Fruit fly (Drosophila melanogaster) whole organism, embryonic: ENCODE results near the gene CG6791.
A peak's percentile ranks its signal among the peaks of the same experiment; 100 is the strongest.

Source experiments
- Abd-B ChIP-seq: fragments of 200-800 bp; sonication (Bioruptor generic); optimal IDR thresholded peaks from 2 replicates; lab custom pipeline; 2018; ENCODE audit warnings: missing biosample characterization, mild to moderate bottlenecking, missing genetic modification characterization, moderate library complexity
- Adf1 ChIP-seq: fragments of 200-800 bp; sonication (Bioruptor generic); IDR thresholded peaks from 2 replicates; pipeline ENCODE4 v1.3.6; 2022; ENCODE audit warnings: missing biosample characterization, missing genetic modification characterization
- Atf-2 ChIP-seq: fragments of 200-800 bp; sonication (Bioruptor generic); optimal IDR thresholded peaks from 2 replicates; lab custom pipeline; 2016; ENCODE audit warnings: missing biosample characterization, missing genetic modification characterization
- CG10654 ChIP-seq: fragments of 200-800 bp; sonication (Bioruptor generic); optimal IDR thresholded peaks from 2 replicates; lab custom pipeline; 2016; ENCODE audit warnings: missing biosample characterization, missing genetic modification characterization
- CG10979 ChIP-seq: fragments of 200-800 bp; sonication (Bioruptor generic); optimal IDR thresholded peaks from 2 replicates; lab custom pipeline; 2018; ENCODE audit warnings: missing biosample characterization, mild to moderate bottlenecking, missing genetic modification characterization, moderate library complexity
- CG12219 ChIP-seq: fragments of 200-800 bp; sonication (Bioruptor generic); optimal IDR thresholded peaks from 3 replicates; lab custom pipeline; 2018; ENCODE audit warnings: missing biosample characterization, mild to moderate bottlenecking, missing genetic modification characterization
- CG12942 ChIP-seq: fragments of 200-800 bp; sonication (Bioruptor generic); optimal IDR thresholded peaks from 3 replicates; lab custom pipeline; 2016; ENCODE audit warnings: missing biosample characterization, missing genetic modification characterization
- CG14667 ChIP-seq: fragments of 200-800 bp; sonication (Bioruptor generic); IDR thresholded peaks from 2 replicates; pipeline ENCODE4 v1.3.6; 2022; ENCODE audit warnings: missing biosample characterization, missing genetic modification characterization
- CG18476 ChIP-seq: fragments of 200-800 bp; sonication (Bioruptor generic); optimal IDR thresholded peaks from 2 replicates; lab custom pipeline; 2016; ENCODE audit warnings: missing biosample characterization, mild to moderate bottlenecking, missing genetic modification characterization
- CG2875 ChIP-seq: fragments of 200-800 bp; sonication (Bioruptor generic); optimal IDR thresholded peaks from 2 replicates; lab custom pipeline; 2017; ENCODE audit warnings: missing biosample characterization, mild to moderate bottlenecking, missing genetic modification characterization, missing genetic modification reagents
- CG3726 ChIP-seq: fragments of 200-800 bp; sonication (Bioruptor generic); IDR thresholded peaks from 3 replicates; pipeline ENCODE4, ENCODE4 v1.3.6; 2022; ENCODE audit warnings: missing biosample characterization, missing genetic modification characterization
- CG4360 ChIP-seq: fragments of 200-800 bp; sonication (Bioruptor generic); IDR thresholded peaks from 2 replicates; pipeline ENCODE4 v1.3.6; 2022; ENCODE audit warnings: missing biosample characterization, missing genetic modification characterization
- CG5180 ChIP-seq: fragments of 200-800 bp; sonication (Bioruptor generic); optimal IDR thresholded peaks from 3 replicates; lab custom pipeline; 2017; ENCODE audit warnings: missing biosample characterization, missing genetic modification characterization, mild to moderate bottlenecking, moderate library complexity, missing genetic modification reagents
- CG6683 ChIP-seq: fragments of 200-800 bp; sonication (Bioruptor generic); optimal IDR thresholded peaks from 2 replicates; lab custom pipeline; 2017; ENCODE audit warnings: missing biosample characterization, mild to moderate bottlenecking, missing genetic modification characterization, missing genetic modification reagents
- CG6813 ChIP-seq: fragments of 200-800 bp; sonication (Bioruptor generic); optimal IDR thresholded peaks from 2 replicates; lab custom pipeline; 2017; ENCODE audit warnings: missing biosample characterization, missing genetic modification characterization, mild to moderate bottlenecking, moderate library complexity, missing genetic modification reagents
- CG7357 ChIP-seq: fragments of 200-800 bp; sonication (Bioruptor generic); IDR thresholded peaks from 3 replicates; pipeline ENCODE4 v1.3.6; 2022; ENCODE audit warnings: missing biosample characterization, missing genetic modification characterization
- CG9932 ChIP-seq: fragments of 200-800 bp; sonication (Bioruptor generic); IDR thresholded peaks from 2 replicates; pipeline ENCODE4 v1.3.6; 2022; ENCODE audit warnings: missing biosample characterization, missing genetic modification characterization
- CHES-1-like ChIP-seq: fragments of 200-800 bp; sonication (Bioruptor generic); optimal IDR thresholded peaks from 2 replicates; lab custom pipeline; 2016; ENCODE audit warnings: missing biosample characterization, missing genetic modification characterization
- Chrac-16 ChIP-seq: fragments of 200-800 bp; sonication (Bioruptor generic); optimal IDR thresholded peaks from 3 replicates; lab custom pipeline; 2016; ENCODE audit warnings: missing biosample characterization, missing genetic modification characterization
- D ChIP-seq, 2 experiments: fragments of 200-800 bp in 1 of 2; fragments of >200 bp in 1 of 2; sonication (Bioruptor generic) in 1 of 2; optimal IDR thresholded peaks; 2 replicates in 1 of 2; 3 replicates in 1 of 2; lab custom pipeline; 2017; ENCODE audit warnings: mild to moderate bottlenecking in 1 of 2, missing biosample characterization in 1 of 2, missing genetic modification characterization in 1 of 2, missing genetic modification reagents in 1 of 2
- Drgx ChIP-seq: fragments of 200-800 bp; sonication (Bioruptor generic); IDR thresholded peaks from 2 replicates; pipeline ENCODE4 v1.3.6; 2022; ENCODE audit warnings: missing biosample characterization, missing genetic modification characterization
- Eip74EF ChIP-seq, 2 experiments: fragments of 200-800 bp in 1 of 2; fragments of >200 bp in 1 of 2; sonication (Bioruptor generic) in 1 of 2; optimal IDR thresholded peaks; 2 replicates each; lab custom pipeline; 2017 to 2019; ENCODE audit warnings: missing biosample characterization in 2 of 2, missing genetic modification characterization in 2 of 2, mild to moderate bottlenecking in 1 of 2, moderate library complexity in 1 of 2
- HHEX ChIP-seq: fragments of 200-800 bp; sonication (Bioruptor generic); optimal IDR thresholded peaks from 3 replicates; lab custom pipeline; 2017; ENCODE audit warnings: missing biosample characterization, mild to moderate bottlenecking, missing genetic modification characterization, missing genetic modification reagents
- Hmx ChIP-seq: fragments of 200-800 bp; sonication (Bioruptor generic); optimal IDR thresholded peaks from 2 replicates; lab custom pipeline; 2016; ENCODE audit warnings: missing biosample characterization, missing genetic modification characterization
- Optix ChIP-seq: fragments of 200-800 bp; sonication (Bioruptor generic); IDR thresholded peaks from 3 replicates; pipeline ENCODE4 v1.3.6; 2022; ENCODE audit warnings: missing biosample characterization, missing genetic modification characterization
- Ptx1 ChIP-seq: fragments of 200-800 bp; sonication (Bioruptor generic); IDR thresholded peaks from 2 replicates; pipeline ENCODE4 v1.3.6; 2022; ENCODE audit warnings: missing biosample characterization, missing genetic modification characterization
- Ssrp ChIP-seq: fragments of 200-800 bp; sonication (Bioruptor generic); optimal IDR thresholded peaks from 2 replicates; lab custom pipeline; 2018; ENCODE audit warnings: missing biosample characterization, mild to moderate bottlenecking, missing genetic modification characterization, moderate library complexity
- Stat92E ChIP-seq, 3 experiments: fragments of >200 bp in 2 of 3; fragments of 200-800 bp in 1 of 3; sonication (Bioruptor generic) in 1 of 3; optimal IDR thresholded peaks; 2 replicates each; lab custom pipeline; 2017 to 2019; ENCODE audit warnings: missing biosample characterization in 3 of 3, missing genetic modification characterization in 3 of 3, mild to moderate bottlenecking in 1 of 3, moderate library complexity in 1 of 3
- Vsx1 ChIP-seq: fragments of 200-800 bp; sonication (Bioruptor generic); optimal IDR thresholded peaks from 2 replicates; lab custom pipeline; 2017; ENCODE audit warnings: missing biosample characterization, mild to moderate bottlenecking, missing genetic modification characterization, missing genetic modification reagents
- abd-A ChIP-seq: fragments of 200-800 bp; sonication (Bioruptor generic); optimal IDR thresholded peaks from 3 replicates; lab custom pipeline; 2019; ENCODE audit warnings: missing biosample characterization, mild to moderate bottlenecking, missing genetic modification characterization, moderate library complexity
- ase ChIP-seq: fragments of 200-800 bp; sonication (Bioruptor generic); IDR thresholded peaks from 3 replicates; pipeline ENCODE4 v1.3.6; 2022; ENCODE audit warnings: missing biosample characterization, missing genetic modification characterization
- corto ChIP-seq: fragments of 200-800 bp; sonication (Bioruptor generic); optimal IDR thresholded peaks from 2 replicates; lab custom pipeline; 2016; ENCODE audit warnings: missing biosample characterization, mild to moderate bottlenecking, missing genetic modification characterization, moderate library complexity
- crol ChIP-seq: fragments of 200-800 bp; sonication (Bioruptor generic); IDR thresholded peaks from 2 replicates; pipeline ENCODE4 v1.3.6; 2022; ENCODE audit warnings: missing biosample characterization, missing genetic modification characterization
- crp ChIP-seq, 2 experiments: fragments of 200-800 bp; sonication (Bioruptor generic); optimal IDR thresholded peaks; 2 replicates in 1 of 2; 3 replicates in 1 of 2; lab custom pipeline; 2017; ENCODE audit warnings: missing biosample characterization in 2 of 2, missing genetic modification characterization in 2 of 2, mild to moderate bottlenecking in 1 of 2, moderate library complexity in 1 of 2
- exex ChIP-seq: fragments of 200-800 bp; sonication (Bioruptor generic); optimal IDR thresholded peaks from 4 replicates; lab custom pipeline; 2018; ENCODE audit warnings: missing biosample characterization, mild to moderate bottlenecking, missing genetic modification characterization, moderate library complexity
- fd102C ChIP-seq: fragments of 200-800 bp; sonication (Bioruptor generic); optimal IDR thresholded peaks from 2 replicates; lab custom pipeline; 2018; ENCODE audit warnings: missing biosample characterization, mild to moderate bottlenecking, missing genetic modification characterization, moderate library complexity
- grn ChIP-seq: fragments of 200-800 bp; sonication (Bioruptor generic); optimal IDR thresholded peaks from 3 replicates; lab custom pipeline; 2017; ENCODE audit warnings: missing biosample characterization, missing genetic modification characterization
- her ChIP-seq: fragments of 200-800 bp; sonication (Bioruptor generic); optimal IDR thresholded peaks from 2 replicates; lab custom pipeline; 2016; ENCODE audit warnings: missing biosample characterization, missing genetic modification characterization
- nmo ChIP-seq: fragments of 200-800 bp; sonication (Bioruptor generic); optimal IDR thresholded peaks from 2 replicates; lab custom pipeline; 2018; ENCODE audit warnings: missing biosample characterization, mild to moderate bottlenecking, missing genetic modification characterization, moderate library complexity
- p53 ChIP-seq: fragments of 200-800 bp; sonication (Bioruptor generic); optimal IDR thresholded peaks from 2 replicates; lab custom pipeline; 2016; ENCODE audit warnings: missing biosample characterization, missing genetic modification characterization
- prd ChIP-seq, 3 experiments: fragments of >200 bp in 2 of 3; fragments of 200-800 bp in 1 of 3; sonication (Bioruptor generic) in 1 of 3; optimal IDR thresholded peaks in 2 of 3; IDR thresholded peaks in 1 of 3; 2 replicates in 2 of 3; 3 replicates in 1 of 3; pipeline versions ENCODE4 v1.3.6 to Lab custom; 2017 to 2022; ENCODE audit warnings: missing biosample characterization in 1 of 3, missing genetic modification characterization in 1 of 3
- sd ChIP-seq: fragments of 200-800 bp; sonication (Bioruptor generic); optimal IDR thresholded peaks from 3 replicates; lab custom pipeline; 2018; ENCODE audit warnings: missing biosample characterization, mild to moderate bottlenecking, missing genetic modification characterization, moderate library complexity
- sens ChIP-seq: fragments of 200-800 bp; sonication (Bioruptor generic); peaks from one replicate; lab custom pipeline; 2016; ENCODE audit warnings: missing biosample characterization, missing genetic modification characterization
- seq ChIP-seq: fragments of 200-800 bp; sonication (Bioruptor generic); IDR thresholded peaks from 2 replicates; pipeline ENCODE4 v1.3.6; 2022; ENCODE audit warnings: missing biosample characterization, missing genetic modification characterization
- trem ChIP-seq: fragments of 200-800 bp; optimal IDR thresholded peaks from 3 replicates; lab custom pipeline; 2019; ENCODE audit warnings: missing biosample characterization, mild to moderate bottlenecking, missing genetic modification characterization, moderate library complexity

CG6791 gene

dm6 chr3R:11614107-11614506, 24.2 kb upstream of the CG6791 start:
- TF ChIP-seq sd (tag; lab: Kevin White, UChicago) (no peak), CHES-1-like (no peak), ase (GFP tag; lab: Robert Waterston, UW) (0 out of 3 replicates have a peak, but pooled peaks have one; percentile 6), crp (GFP tag; optimal IDR thresholded peaks at IDR 0.05; lab: Kevin White, UChicago) (no peak), CG10979 (tag; lab: Kevin White, UChicago) (no peak), CG14667 (GFP tag; lab: Robert Waterston, UW) (no peak), her (GFP tag; lab: Kevin White, UChicago) (no peak), crol (GFP tag; lab: Robert Waterston, UW) (0 out of 2 replicates have a peak, but pooled peaks have one; percentile 15), sens (GFP tag; lab: Kevin White, UChicago) (peak; percentile 25)

dm6 chr3R:11613252-11614036, 23.5 kb upstream of the CG6791 start:
- no peak for TF ChIP-seq CG6683
- peak in 1 of 3 experiments; percentile 44 for TF ChIP-seq Stat92E (GFP tag; optimal IDR thresholded peaks at IDR 0.05; lab: Kevin White, UChicago)
- TF ChIP-seq Atf-2 (GFP tag; lab: Kevin White, UChicago), result peak; percentile 62
- peak; percentile 82 for TF ChIP-seq Ptx1 (GFP tag; lab: Robert Waterston, UW)
- TF ChIP-seq fd102C (GFP tag; lab: Kevin White, UChicago), result peak; percentile 9
- peak; percentile 60 for TF ChIP-seq trem (tag; lab: Kevin White, UChicago)
- TF ChIP-seq Chrac-16, result peak; percentile 82
- TF ChIP-seq CG3726 (GFP tag; lab: Robert Waterston, UW), result no peak
- peak; percentile 82 for TF ChIP-seq CG9932 (GFP tag; lab: Robert Waterston, UW)
- no peak for TF ChIP-seq Hmx (GFP tag; lab: Kevin White, UChicago)
- no peak for TF ChIP-seq Vsx1 (GFP tag; lab: Kevin White, UChicago)
- no peak for TF ChIP-seq Drgx
- TF ChIP-seq CG12219, result no peak
- TF ChIP-seq grn, result peak; percentile 20
- TF ChIP-seq CG2875, result no peak
- peak; percentile 0 for TF ChIP-seq CG18476 (GFP tag; lab: Kevin White, UChicago)
- TF ChIP-seq Adf1 (GFP tag; lab: Robert Waterston, UW), result no peak
- peak; percentile 66 for TF ChIP-seq nmo (GFP tag; lab: Kevin White, UChicago)
- no peak for TF ChIP-seq abd-A (tag; lab: Kevin White, UChicago)
- peak; percentile 15 for TF ChIP-seq CG10654 (GFP tag; lab: Kevin White, UChicago)
- TF ChIP-seq sd (tag; lab: Kevin White, UChicago), result peak; percentile 23
- TF ChIP-seq CG6813 (GFP tag; lab: Kevin White, UChicago), result peak; percentile 34
- no peak for TF ChIP-seq exex (tag; lab: Kevin White, UChicago)
- peak; percentile 46 for TF ChIP-seq p53
- TF ChIP-seq crol (GFP tag; lab: Robert Waterston, UW), result no peak; the same call in 1 of the 2 replicates
- peak; percentile 31 for TF ChIP-seq HHEX
- TF ChIP-seq prd (optimal IDR thresholded peaks at IDR 0.05; lab: Kevin White, UChicago), result no peak
- TF ChIP-seq prd (GFP tag; IDR thresholded peaks at IDR 0.05; lab: Robert Waterston, UW), result peak; percentile 75
- TF ChIP-seq Ssrp (tag; lab: Kevin White, UChicago), result peak; percentile 45
- no peak for TF ChIP-seq D (optimal IDR thresholded peaks at IDR 0.05; lab: Kevin White, UChicago)
- peak; percentile 29 for TF ChIP-seq D (GFP tag; optimal IDR thresholded peaks at IDR 0.05; lab: Kevin White, UChicago)
- TF ChIP-seq Optix (GFP tag; lab: Robert Waterston, UW), result 0 out of 3 replicates have a peak, but pooled peaks have one; percentile 36
- peak in 1 of 2 experiments; percentile 51 for TF ChIP-seq Eip74EF (GFP tag; optimal IDR thresholded peaks at IDR 0.05; lab: Kevin White, UChicago)
- TF ChIP-seq CG7357 (GFP tag; lab: Robert Waterston, UW), result no peak
- TF ChIP-seq CG4360 (GFP tag; lab: Robert Waterston, UW), result no peak
- no peak for TF ChIP-seq CG5180 (GFP tag; lab: Kevin White, UChicago)
- peak; percentile 35 for TF ChIP-seq Abd-B (GFP tag; lab: Kevin White, UChicago)
- TF ChIP-seq corto (GFP tag; lab: Kevin White, UChicago), result no peak
- TF ChIP-seq seq (GFP tag; lab: Robert Waterston, UW), result no peak
- TF ChIP-seq CG12942 (GFP tag; lab: Kevin White, UChicago), result peak; percentile 62
